Fruit fly (Drosophila melanogaster): ENCODE data around the gene CG4617.

Gene CG4617

dm6 chrX:7124474-7124873 lies 20.2 kb upstream of the CG4617 start:
- TF ChIP-seq svp (GFP tag), result peak; percentile 43
- no peak for TF ChIP-seq CG16779 (tag; optimal IDR thresholded peaks at IDR 0.05)

DNA sequence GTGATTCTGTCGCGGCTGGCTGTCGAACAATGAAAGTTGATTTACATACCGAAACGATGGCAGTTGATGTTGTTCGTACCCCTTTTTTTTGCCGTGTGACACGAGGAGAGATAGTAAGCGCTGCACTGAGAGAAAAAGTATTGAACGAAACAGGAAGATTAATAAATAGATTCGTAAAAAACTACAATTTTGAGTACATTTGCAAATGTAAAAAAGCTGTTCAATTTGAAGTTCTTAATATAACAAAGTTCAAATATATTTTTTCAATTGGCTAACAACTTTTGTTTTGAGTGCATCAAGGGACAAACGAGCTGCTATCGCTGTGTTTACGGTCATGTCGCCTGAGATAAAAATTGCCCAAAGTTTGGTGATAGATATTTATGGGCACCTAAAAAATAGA lies 17.7 kb upstream of the CG4617 start:
- TF ChIP-seq Smox (GFP tag; optimal IDR thresholded peaks at IDR 0.05), result no peak
- peak; percentile 35 for TF ChIP-seq Eip78C (GFP tag)

DNA sequence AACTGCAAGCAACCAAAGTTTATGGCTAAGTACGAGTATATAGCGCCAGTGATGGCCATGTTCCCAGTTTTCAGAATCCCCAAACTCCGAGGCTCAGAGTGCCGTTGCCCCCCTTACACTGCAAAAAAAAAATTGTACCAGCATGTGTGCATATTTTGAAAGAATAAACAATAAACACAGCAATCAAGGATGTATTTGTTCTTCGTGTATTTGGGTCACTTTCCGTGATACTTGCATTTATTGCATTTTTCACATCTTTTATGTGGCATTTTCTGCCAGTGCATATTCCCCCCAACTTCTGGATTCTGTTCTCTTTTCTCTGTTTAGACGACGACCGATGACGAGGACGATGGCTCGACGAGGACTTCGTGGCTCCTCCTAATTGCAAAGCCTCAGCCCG lies 15.9 kb upstream of the CG4617 start:
- peak; percentile 8 for TF ChIP-seq Smox (GFP tag; optimal IDR thresholded peaks at IDR 0.05)
- TF ChIP-seq CG32006 (GFP tag; optimal IDR thresholded peaks at IDR 0.05), result peak; percentile 16
- TF ChIP-seq CG6163 (GFP tag; IDR thresholded peaks at IDR 0.05), result no peak
- TF ChIP-seq Sox14 (GFP tag; optimal IDR thresholded peaks at IDR 0.05), result no peak
- TF ChIP-seq CG9139 (GFP tag; optimal IDR thresholded peaks at IDR 0.05), result no peak
- peak; percentile 7 for TF ChIP-seq Ets96B (tag; optimal IDR thresholded peaks at IDR 0.05)
- TF ChIP-seq spab (GFP tag; optimal IDR thresholded peaks at IDR 0.05), result peak; percentile 7
- TF ChIP-seq dsx (GFP tag; optimal IDR thresholded peaks at IDR 0.05; ENCODE audit: poor library complexity, severe bottlenecking), result no peak
- TF ChIP-seq CG11902 (GFP tag; optimal IDR thresholded peaks at IDR 0.05), result no peak
- TF ChIP-seq OdsH (GFP tag; optimal IDR thresholded peaks at IDR 0.05), result no peak
- TF ChIP-seq CG1621 (tag; optimal IDR thresholded peaks at IDR 0.05), result no peak
- TF ChIP-seq vri (GFP tag; optimal IDR thresholded peaks at IDR 0.05), result no peak
- TF ChIP-seq CG16779 (tag; optimal IDR thresholded peaks at IDR 0.05), result no peak
- TF ChIP-seq dac (GFP tag; optimal IDR thresholded peaks at IDR 0.05), result no peak
- no peak for TF ChIP-seq fd85E (GFP tag; optimal IDR thresholded peaks at IDR 0.05)
- no peak for TF ChIP-seq CG8319 (GFP tag; optimal IDR thresholded peaks at IDR 0.05)
- no peak for TF ChIP-seq CG6792 (GFP tag; optimal IDR thresholded peaks at IDR 0.05)
- TF ChIP-seq achi (GFP tag; optimal IDR thresholded peaks at IDR 0.05), result no peak
- peak; percentile 4 for TF ChIP-seq Hr39 (GFP tag; optimal IDR thresholded peaks at IDR 0.05)
- TF ChIP-seq Lpt (GFP tag; optimal IDR thresholded peaks at IDR 0.05), result no peak
- peak in 1 of 2 experiments; percentile 34 for TF ChIP-seq ss (GFP tag; optimal IDR thresholded peaks at IDR 0.05)
- no peak for TF ChIP-seq net (GFP tag; optimal IDR thresholded peaks at IDR 0.05)
- TF ChIP-seq fd59A (GFP tag; optimal IDR thresholded peaks at IDR 0.05), result no peak
- TF ChIP-seq Ets21C (GFP tag; optimal IDR thresholded peaks at IDR 0.05), result no peak
- no peak for TF ChIP-seq fkh (GFP tag; optimal IDR thresholded peaks at IDR 0.05)
- no peak for TF ChIP-seq Met (GFP tag; optimal IDR thresholded peaks at IDR 0.05)
- TF ChIP-seq Sox15 (GFP tag; optimal IDR thresholded peaks at IDR 0.05), result no peak
- TF ChIP-seq Sox102F (GFP tag; optimal IDR thresholded peaks at IDR 0.05), result no peak
- TF ChIP-seq CG8119 (GFP tag; IDR thresholded peaks at IDR 0.05), result no peak
- TF ChIP-seq CG10669 (GFP tag; optimal IDR thresholded peaks at IDR 0.05), result peak; percentile 33
- no peak for TF ChIP-seq Blimp-1 (GFP tag; optimal IDR thresholded peaks at IDR 0.05)
- no peak for TF ChIP-seq CG34406 (GFP tag; optimal IDR thresholded peaks at IDR 0.05)
- no peak for TF ChIP-seq CG4318 (GFP tag; optimal IDR thresholded peaks at IDR 0.05)
- no peak for TF ChIP-seq CG6854 (GFP tag; optimal IDR thresholded peaks at IDR 0.05)
- TF ChIP-seq Eip78C (GFP tag), result peak; percentile 50
- TF ChIP-seq salr (GFP tag; optimal IDR thresholded peaks at IDR 0.05), result no peak
- no peak for TF ChIP-seq CG3919 (GFP tag; optimal IDR thresholded peaks at IDR 0.05)
- no peak for TF ChIP-seq Hr4 (GFP tag; optimal IDR thresholded peaks at IDR 0.05)
- TF ChIP-seq CG7368 (GFP tag; optimal IDR thresholded peaks at IDR 0.05), result no peak
- no peak for TF ChIP-seq CG8632 (GFP tag; optimal IDR thresholded peaks at IDR 0.05)
- peak; percentile 35 for TF ChIP-seq svp (GFP tag)
- TF ChIP-seq Eip93F (GFP tag; optimal IDR thresholded peaks at IDR 0.05), result no peak
- TF ChIP-seq Gug (GFP tag; IDR thresholded peaks at IDR 0.05), result no peak
- no peak for TF ChIP-seq cyc (GFP tag; optimal IDR thresholded peaks at IDR 0.05)
- TF ChIP-seq CG15336 (GFP tag; IDR thresholded peaks at IDR 0.05), result no peak
- no peak for TF ChIP-seq eg (GFP tag; IDR thresholded peaks at IDR 0.05)
- peak; percentile 21 for TF ChIP-seq Eip75B (GFP tag; optimal IDR thresholded peaks at IDR 0.05)
- no peak for TF ChIP-seq esn (GFP tag; optimal IDR thresholded peaks at IDR 0.05)

Measured in whole organism, prepupa.